Worm (Caenorhabditis elegans) whole organism, L2 larva: Measurements from ENCODE around the gene K03H1.12.

ENCODE experiments used
- C34F6.9 ChIP-seq: fragments of 150-350 bp; optimal IDR thresholded peaks from 2 replicates; lab custom pipeline; 2014; ENCODE audit warnings: missing biosample characterization, missing genetic modification characterization
- R02D3.7 ChIP-seq: fragments of 150-350 bp; optimal IDR thresholded peaks from 2 replicates; lab custom pipeline; 2014; ENCODE audit warnings: missing biosample characterization, missing genetic modification characterization
- Y55F3AM.14 ChIP-seq: fragments of 200-800 bp; sonication (Bioruptor generic); optimal IDR thresholded peaks from 2 replicates; lab custom pipeline; 2018; ENCODE audit warnings: mild to moderate bottlenecking, missing genetic modification characterization, missing compliant biosample characterization
- ZK546.5 ChIP-seq: sonication (generic microtip); optimal IDR thresholded peaks from 2 replicates; lab custom pipeline; 2017; ENCODE audit warnings: missing biosample characterization, missing genetic modification characterization
- alr-1 ChIP-seq: fragments of 150-350 bp; optimal IDR thresholded peaks from 2 replicates; lab custom pipeline; 2014; ENCODE audit warnings: missing biosample characterization, missing genetic modification characterization
- ama-1 ChIP-seq: fragments of 150-350 bp; optimal IDR thresholded peaks from 2 replicates; lab custom pipeline; 2018; ENCODE audit warnings: inconsistent platforms
- blmp-1 ChIP-seq: sonication (generic microtip); optimal IDR thresholded peaks from 2 replicates; lab custom pipeline; 2017; ENCODE audit warnings: missing genetic modification characterization, mild to moderate bottlenecking, missing compliant biosample characterization, antibody characterized with exemption, moderate library complexity; ENCODE audit not compliant: insufficient read depth
- ceh-16 ChIP-seq: fragments of 150-350 bp; optimal IDR thresholded peaks from 2 replicates; lab custom pipeline; 2014; ENCODE audit warnings: missing biosample characterization, missing genetic modification characterization
- ceh-82 ChIP-seq: fragments of 150-350 bp; optimal IDR thresholded peaks from 2 replicates; lab custom pipeline; 2014; ENCODE audit warnings: missing biosample characterization, missing genetic modification characterization
- crh-2 ChIP-seq: sonication (generic microtip); optimal IDR thresholded peaks from 2 replicates; lab custom pipeline; 2017; ENCODE audit warnings: missing biosample characterization, missing genetic modification characterization
- egl-27 ChIP-seq: sonication (generic microtip); optimal IDR thresholded peaks from 3 replicates; lab custom pipeline; 2017; ENCODE audit warnings: missing biosample characterization, missing genetic modification reagents, missing genetic modification characterization
- fos-1 ChIP-seq: fragments of 150-350 bp; optimal IDR thresholded peaks from 2 replicates; lab custom pipeline; 2014; ENCODE audit warnings: missing biosample characterization, missing genetic modification characterization
- gmeb-1 ChIP-seq: fragments of 150-350 bp; optimal IDR thresholded peaks from 2 replicates; lab custom pipeline; 2014; ENCODE audit warnings: missing biosample characterization, missing genetic modification characterization
- lin-39 ChIP-seq: fragments of 150-350 bp; optimal IDR thresholded peaks from 2 replicates; lab custom pipeline; 2014; ENCODE audit warnings: missing biosample characterization, missing genetic modification reagents, missing genetic modification characterization
- lsy-2 ChIP-seq, 2 experiments: fragments of 150-350 bp in 1 of 2; sonication (generic microtip) in 1 of 2; optimal IDR thresholded peaks; 2 replicates each; lab custom pipeline; 2014 to 2017; ENCODE audit warnings: missing biosample characterization in 2 of 2, missing genetic modification characterization in 2 of 2
- mdl-1 ChIP-seq, 2 experiments: fragments of 150-350 bp in 1 of 2; sonication (generic microtip) in 1 of 2; optimal IDR thresholded peaks; 2 replicates each; lab custom pipeline; 2017; ENCODE audit warnings: missing biosample characterization in 2 of 2, missing genetic modification characterization in 2 of 2
- nhr-10 ChIP-seq: sonication (generic microtip); optimal IDR thresholded peaks from 2 replicates; lab custom pipeline; 2017; ENCODE audit warnings: missing biosample characterization, missing genetic modification characterization
- nhr-11 ChIP-seq: fragments of 150-350 bp; optimal IDR thresholded peaks from 2 replicates; lab custom pipeline; 2014; ENCODE audit warnings: missing biosample characterization, missing genetic modification characterization
- nhr-129 ChIP-seq: fragments of 150-350 bp; optimal IDR thresholded peaks from 2 replicates; lab custom pipeline; 2014; ENCODE audit warnings: missing biosample characterization, missing genetic modification characterization
- nhr-23 ChIP-seq: fragments of 150-350 bp; optimal IDR thresholded peaks from 2 replicates; lab custom pipeline; 2014; ENCODE audit warnings: missing biosample characterization, missing genetic modification reagents, missing genetic modification characterization
- nhr-25 ChIP-seq: fragments of 150-350 bp; sonication (generic microtip); optimal IDR thresholded peaks from 3 replicates; lab custom pipeline; 2014; ENCODE audit warnings: missing biosample characterization, missing genetic modification characterization
- nhr-6 ChIP-seq: fragments of 150-350 bp; optimal IDR thresholded peaks from 2 replicates; lab custom pipeline; 2014; ENCODE audit warnings: missing biosample characterization, missing genetic modification characterization
- sma-3 ChIP-seq: sonication (generic microtip); optimal IDR thresholded peaks from 2 replicates; lab custom pipeline; 2016; ENCODE audit warnings: missing genetic modification reagents, missing genetic modification characterization, missing compliant biosample characterization
- sma-9 ChIP-seq, 2 experiments: fragments of 150-350 bp in 1 of 2; sonication (generic microtip) in 1 of 2; optimal IDR thresholded peaks; 2 replicates each; lab custom pipeline; 2014 to 2016; ENCODE audit warnings: missing genetic modification characterization in 2 of 2, mild to moderate bottlenecking in 1 of 2, missing biosample characterization in 1 of 2, missing compliant biosample characterization in 1 of 2, missing genetic modification reagents in 1 of 2, moderate library complexity in 1 of 2
- unc-55 ChIP-seq: fragments of 150-350 bp; sonication (generic microtip); optimal IDR thresholded peaks from 3 replicates; lab custom pipeline; 2014; ENCODE audit warnings: missing biosample characterization, missing genetic modification reagents, missing genetic modification characterization
- ztf-4 ChIP-seq: fragments of 150-350 bp; optimal IDR thresholded peaks from 2 replicates; lab custom pipeline; 2014; ENCODE audit warnings: missing biosample characterization, missing genetic modification characterization

Gene K03H1.12

DNA sequence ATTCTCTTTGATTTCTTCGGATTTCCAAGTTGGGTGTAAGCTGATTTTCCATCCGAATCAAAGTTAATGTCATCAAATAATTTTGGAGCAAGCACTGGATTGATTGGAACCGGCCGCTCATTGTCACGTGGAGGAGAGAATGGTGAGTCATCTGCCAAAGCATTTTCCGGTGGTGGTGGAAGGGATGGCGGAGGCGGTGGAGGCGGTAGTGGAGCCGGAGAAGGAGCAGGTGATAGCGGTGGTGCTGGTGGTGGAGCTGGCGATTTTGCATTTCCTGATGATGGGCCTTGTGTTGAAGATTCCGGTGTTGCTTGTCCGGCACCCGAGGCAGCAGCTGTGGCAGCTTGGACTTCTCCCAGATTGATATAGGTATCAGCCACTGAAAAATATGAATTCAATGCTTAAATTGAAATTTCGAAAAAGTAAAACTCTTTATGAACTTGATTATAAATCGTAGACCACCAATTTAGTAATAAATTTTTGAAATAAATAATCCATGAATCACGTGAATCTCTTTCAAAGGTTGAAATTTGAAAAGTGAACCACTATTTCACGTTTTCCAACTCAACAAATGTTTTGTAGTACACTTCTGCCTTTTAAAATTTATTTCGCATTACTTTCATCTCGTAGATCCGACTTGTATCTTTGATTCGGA, at the start of gene K03H1.12, which contains the start of gene K03H1.9:
Gene K03H1.12 (plus strand): TSS at position 605 of the 655 bp plus-strand sequence.
Gene K03H1.9 (minus strand): TSS at position 471 of the 655 bp plus-strand sequence.
- no peak for TF ChIP-seq ZK546.5 (tag; lab: Kevin White, UChicago)

DNA sequence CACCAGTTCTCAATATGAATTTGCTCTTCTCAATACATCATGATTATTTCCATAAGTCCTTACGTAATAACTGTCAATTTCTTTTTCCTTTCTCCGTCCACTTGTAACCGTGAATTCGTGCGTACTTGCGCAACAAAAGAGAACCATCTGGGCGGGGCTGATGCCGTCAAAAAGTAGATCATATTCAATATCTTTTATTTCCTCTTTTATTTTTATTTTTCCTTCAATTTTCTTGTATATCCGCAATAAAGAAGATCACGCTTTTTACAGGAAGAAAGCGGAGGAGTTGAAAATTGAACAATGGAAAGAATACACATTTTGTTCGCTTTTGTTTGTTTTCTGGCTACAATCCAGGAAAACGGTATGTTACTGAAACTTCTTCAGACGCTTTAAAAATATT, 48.6 kb upstream of the K03H1.12 start, which contains the start of gene mam-7:
Gene mam-7 (plus strand): TSS at position 301 of the 400 bp plus-strand sequence.
- no peak for TF ChIP-seq mdl-1 (tag; optimal IDR thresholded peaks at IDR 0.05; lab: Kevin White, UChicago)
- no peak for TF ChIP-seq sma-9 (GFP tag; optimal IDR thresholded peaks at IDR 0.05; lab: Kevin White, UChicago)
- no peak for TF ChIP-seq sma-9 (tag; optimal IDR thresholded peaks at IDR 0.05; lab: Kevin White, UChicago)
- TF ChIP-seq nhr-11 = no peak
- no peak for TF ChIP-seq R02D3.7 (tag; lab: Kevin White, UChicago)
- no peak for TF ChIP-seq sma-3 (GFP tag; lab: Kevin White, UChicago)
- TF ChIP-seq alr-1 (tag; lab: Kevin White, UChicago) = no peak
- TF ChIP-seq nhr-10 (tag; lab: Kevin White, UChicago) = no peak
- TF ChIP-seq nhr-129 (tag; lab: Kevin White, UChicago) = no peak
- TF ChIP-seq ceh-82 (tag; lab: Kevin White, UChicago) = no peak
- TF ChIP-seq, all 48 proteins: peak for 0

DNA sequence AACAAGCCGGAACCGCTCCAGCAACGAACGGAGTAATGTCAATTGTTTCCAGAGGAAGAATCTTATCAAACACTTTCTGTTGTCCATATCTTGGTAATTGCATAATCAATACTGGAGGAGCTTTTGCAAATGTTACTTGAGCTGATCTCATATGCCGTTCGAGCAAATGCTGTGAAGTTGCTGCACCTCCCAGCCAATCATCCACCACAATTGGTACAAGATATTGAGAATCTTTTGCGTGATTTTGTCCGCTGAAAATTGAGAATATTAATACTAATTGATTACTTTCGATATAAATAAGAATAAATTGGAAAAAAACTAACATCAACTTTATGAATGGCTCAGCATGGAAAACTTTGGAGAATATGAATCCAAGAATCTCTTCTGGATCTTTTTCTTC, 41.7 kb upstream of the K03H1.12 start:
- TF ChIP-seq blmp-1 (tag; lab: Kevin White, UChicago) = no peak

DNA sequence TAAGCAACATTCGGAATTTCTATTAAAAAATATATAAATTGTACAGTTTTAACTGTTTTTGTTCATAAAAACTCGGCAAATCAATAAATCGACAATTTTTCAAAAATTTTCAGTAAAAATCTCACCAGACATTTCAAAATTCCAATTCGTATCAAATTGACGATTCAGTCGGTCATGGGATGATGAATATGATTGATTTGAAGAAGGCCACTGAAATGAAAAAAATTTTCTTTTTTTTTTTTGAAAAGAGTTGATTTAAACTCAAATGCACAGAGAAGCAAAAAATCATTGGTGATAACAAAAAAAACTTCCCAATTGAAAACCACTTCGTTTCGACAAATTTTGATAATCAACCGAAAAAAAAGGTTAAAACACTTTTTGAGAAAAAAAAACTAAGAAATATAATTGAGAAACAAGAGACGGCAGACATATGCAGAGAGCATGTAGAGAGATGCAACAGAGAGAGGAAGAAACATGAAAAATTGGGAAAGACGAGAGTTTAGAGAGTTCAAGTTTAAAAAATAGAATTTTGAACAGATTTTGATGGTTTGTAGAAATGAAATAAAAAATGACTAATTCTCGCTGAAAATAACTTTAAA, 37.6 kb upstream of the K03H1.12 start:
- TF ChIP-seq C34F6.9 (tag; lab: Kevin White, UChicago) (peak; percentile 49), crh-2 (tag; lab: Kevin White, UChicago) (peak; percentile 21), gmeb-1 (tag; lab: Kevin White, UChicago) (peak; percentile 26), egl-27 (tag; lab: Kevin White, UChicago) (no peak), unc-55 (GFP tag; lab: Kevin White, UChicago) (peak; percentile 42), fos-1 (peak; percentile 59), lin-39 (tag; lab: Kevin White, UChicago) (no peak)

DNA sequence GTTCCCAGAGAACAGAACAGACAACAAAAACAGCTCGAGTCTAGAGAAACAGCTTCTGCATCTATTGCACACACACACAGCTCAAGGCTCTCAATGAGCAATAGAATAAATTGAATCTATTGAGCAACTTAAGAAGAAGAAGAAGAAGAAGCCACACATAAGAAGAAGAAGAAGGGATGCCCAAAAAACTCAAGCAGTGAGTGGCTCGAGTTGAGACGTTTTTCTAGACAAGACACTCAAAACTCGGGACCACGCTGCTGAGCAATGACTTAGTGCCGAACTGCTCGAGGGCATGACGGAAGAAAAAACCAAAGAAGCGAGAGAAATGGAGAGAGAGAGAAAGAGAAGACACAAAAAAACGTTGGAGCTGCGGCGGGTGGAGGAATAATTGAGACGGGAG, 36.1 kb upstream of the K03H1.12 start:
- TF ChIP-seq nhr-6 (tag; lab: Kevin White, UChicago) = no peak
- TF ChIP-seq ztf-4 (tag; lab: Kevin White, UChicago) = no peak
- TF ChIP-seq unc-55 (GFP tag; lab: Kevin White, UChicago) = peak; percentile 3
- peak; percentile 66 for TF ChIP-seq C34F6.9 (tag; lab: Kevin White, UChicago)
- no peak for TF ChIP-seq ceh-16 (tag; lab: Kevin White, UChicago)
- TF ChIP-seq fos-1 = peak; percentile 16
- peak; percentile 16 for TF ChIP-seq ama-1
- TF ChIP-seq sma-9 (GFP tag; optimal IDR thresholded peaks at IDR 0.05; lab: Kevin White, UChicago) = peak; percentile 8
- no peak for TF ChIP-seq sma-9 (tag; optimal IDR thresholded peaks at IDR 0.05; lab: Kevin White, UChicago)
- TF ChIP-seq nhr-129 (tag; lab: Kevin White, UChicago) = peak; percentile 78

DNA sequence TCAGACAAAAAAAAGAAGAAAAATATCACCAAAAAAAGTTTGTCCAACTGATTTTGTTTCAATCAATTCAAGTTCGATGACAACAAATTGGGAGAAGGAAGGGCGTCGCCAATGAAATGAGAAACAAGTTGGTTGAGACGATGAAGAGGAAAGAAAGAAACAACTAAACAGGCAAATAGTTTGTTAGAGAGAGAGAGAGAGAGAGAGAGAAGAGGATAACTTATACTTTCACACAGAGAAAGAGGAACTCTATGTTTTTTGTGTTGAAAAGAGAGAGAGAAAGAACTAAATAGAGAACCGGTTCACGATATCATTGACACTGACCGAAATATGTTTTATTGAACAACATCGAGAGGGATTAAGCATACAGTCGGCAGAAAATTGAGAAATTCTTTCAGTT, 33.9 kb upstream of the K03H1.12 start:
- TF ChIP-seq sma-9 (GFP tag; optimal IDR thresholded peaks at IDR 0.05; lab: Kevin White, UChicago) (peak; percentile 8), sma-9 (tag; optimal IDR thresholded peaks at IDR 0.05; lab: Kevin White, UChicago) (no peak), sma-3 (GFP tag; lab: Kevin White, UChicago) (peak; percentile 31), blmp-1 (tag; lab: Kevin White, UChicago) (peak; percentile 48), gmeb-1 (tag; lab: Kevin White, UChicago) (no peak), nhr-23 (tag; lab: Kevin White, UChicago) (no peak), nhr-25 (peak; percentile 31)

DNA sequence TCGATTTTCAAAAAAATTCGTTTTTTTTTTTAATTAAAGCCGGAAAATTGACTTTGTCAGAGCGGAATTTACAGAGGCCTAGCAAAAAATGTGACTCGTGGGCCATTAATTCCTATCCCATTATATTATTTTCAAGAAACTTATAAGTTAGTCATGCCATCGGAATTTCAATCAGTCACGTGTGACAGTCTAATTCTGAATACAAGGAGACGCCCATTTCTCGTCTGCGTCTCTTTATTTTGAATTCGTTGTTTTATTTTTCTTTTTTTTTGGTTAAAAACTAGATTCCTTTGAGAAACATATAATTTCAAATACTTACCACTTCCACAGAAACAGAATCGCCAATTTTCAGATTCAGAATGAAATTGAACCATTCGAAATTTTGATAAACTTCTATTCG, 32.7 kb upstream of the K03H1.12 start:
- TF ChIP-seq Y55F3AM.14 (GFP tag; lab: Kevin White, UChicago) = no peak
- no peak for TF ChIP-seq blmp-1 (tag; lab: Kevin White, UChicago)
- no peak for TF ChIP-seq lsy-2 (tag; optimal IDR thresholded peaks at IDR 0.05; lab: Kevin White, UChicago)
- TF ChIP-seq sma-3 (GFP tag; lab: Kevin White, UChicago) = peak; percentile 3
